Worm (Caenorhabditis elegans): ENCODE results near the gene F56H9.9.

The F56H9.9 gene

DNA sequence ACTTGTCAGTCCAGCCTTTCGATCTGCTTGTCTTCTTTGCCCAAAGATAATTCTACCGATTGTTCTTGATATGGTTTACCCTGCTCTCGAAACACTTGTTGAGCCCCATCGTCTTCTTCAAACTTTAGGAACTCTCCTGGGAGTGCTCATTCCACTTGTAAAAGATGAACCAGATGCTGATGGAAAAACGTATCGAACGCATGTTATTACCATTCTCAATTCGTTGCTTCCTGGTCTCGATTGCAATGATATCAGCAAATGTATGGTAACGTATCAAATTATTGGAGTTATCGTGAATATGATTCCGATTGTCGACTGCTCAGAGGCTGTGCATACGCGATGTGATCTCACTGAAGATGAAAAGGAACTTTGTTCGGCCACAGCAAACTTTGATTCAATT is 22.4 kb downstream of the F56H9.9 start:
- no peak for TF ChIP-seq pha-2 (tag; optimal IDR thresholded peaks at IDR 0.05)
- no peak for TF ChIP-seq hlh-30 (tag; optimal IDR thresholded peaks at IDR 0.05; ENCODE audit: insufficient read depth)
- TF ChIP-seq K02D7.2 (tag; optimal IDR thresholded peaks at IDR 0.05) = no peak
- no peak for TF ChIP-seq C08G9.2 (tag; optimal IDR thresholded peaks at IDR 0.05)
- TF ChIP-seq lin-11 (tag; optimal IDR thresholded peaks at IDR 0.05) = no peak

DNA sequence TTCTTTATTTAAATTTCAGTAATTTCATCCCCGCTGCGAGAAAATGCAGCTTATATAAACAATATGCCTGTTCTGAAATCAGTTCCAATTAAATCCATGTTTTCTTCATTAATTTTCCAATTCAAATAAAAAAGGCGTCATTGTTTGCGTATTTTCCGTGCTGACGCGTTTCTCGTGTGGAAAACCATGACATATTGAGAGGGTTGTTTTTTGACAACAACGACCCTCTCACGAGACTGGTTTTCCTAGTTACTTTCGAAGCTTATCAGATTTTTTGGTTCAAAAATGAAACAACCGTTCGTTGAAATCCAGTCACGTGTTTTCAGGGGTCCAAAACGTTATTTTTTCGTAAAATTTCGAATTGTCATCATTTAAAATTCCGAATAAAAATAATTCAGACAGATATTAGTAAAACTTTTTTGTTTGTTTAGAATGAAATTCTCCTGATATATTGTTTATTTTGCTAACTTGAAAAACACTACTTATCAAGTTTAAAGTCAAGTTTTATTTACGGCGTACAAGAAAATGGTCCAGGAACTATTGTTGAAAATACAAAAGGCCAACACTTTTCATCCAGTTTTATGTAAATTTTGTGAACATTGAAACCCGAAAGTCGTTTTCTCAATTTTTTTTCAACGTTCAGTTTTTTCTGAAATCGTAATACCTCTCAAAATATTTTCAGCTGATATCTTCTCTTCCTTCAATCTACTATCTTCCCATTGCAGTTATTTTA is 24.6 kb downstream of the F56H9.9 start, which contains the start of gene C14C10.5:
TSS of gene C14C10.5 (plus strand) at position 683 of the 733 bp plus-strand sequence.
- no peak for TF ChIP-seq npax-4 (tag; optimal IDR thresholded peaks at IDR 0.05)
- no peak for TF ChIP-seq F13H6.1 (tag; optimal IDR thresholded peaks at IDR 0.05)
- TF ChIP-seq unc-86 (tag; optimal IDR thresholded peaks at IDR 0.05) = no peak
- TF ChIP-seq K09A11.1 (tag; optimal IDR thresholded peaks at IDR 0.05; ENCODE audit: insufficient read depth) = no peak
- TF ChIP-seq ceh-19 (GFP tag; optimal IDR thresholded peaks at IDR 0.05) = no peak

DNA sequence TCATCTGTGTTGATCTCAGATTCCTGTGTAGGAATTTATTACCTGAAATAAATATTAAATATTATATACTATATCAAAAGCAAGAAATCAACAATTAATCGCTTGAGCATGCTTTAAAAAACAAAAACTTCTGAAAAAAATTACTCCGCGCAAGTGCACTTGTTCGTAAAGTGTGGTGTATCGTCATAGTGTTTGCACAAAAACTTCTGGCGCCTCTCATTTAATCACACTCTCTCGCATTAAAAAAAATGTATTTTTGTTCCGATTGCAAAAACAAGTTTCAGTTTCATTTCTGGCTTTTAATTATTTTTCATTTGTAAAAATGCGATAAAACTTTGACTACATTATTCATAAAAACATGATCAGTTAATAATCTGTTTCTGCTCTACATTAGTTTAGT is 25.2 kb downstream of the F56H9.9 start, which contains the start of the genes C14C10.10 and ril-2:
TSS of gene C14C10.10 (minus strand) at position 19 of the 400 bp plus-strand sequence.
TSS of gene ril-2 (minus strand) at position 48 of the 400 bp plus-strand sequence.
- TF ChIP-seq sdc-2 (tag; optimal IDR thresholded peaks at IDR 0.05) (no peak), pag-3 (tag; optimal IDR thresholded peaks at IDR 0.05; ENCODE audit: borderline replicate concordance) (no peak), gmeb-2 (tag; optimal IDR thresholded peaks at IDR 0.05) (no peak), tbx-2 (tag; optimal IDR thresholded peaks at IDR 0.05) (no peak), mec-3 (tag; optimal IDR thresholded peaks at IDR 0.05; ENCODE audit: borderline replicate concordance) (no peak)

DNA sequence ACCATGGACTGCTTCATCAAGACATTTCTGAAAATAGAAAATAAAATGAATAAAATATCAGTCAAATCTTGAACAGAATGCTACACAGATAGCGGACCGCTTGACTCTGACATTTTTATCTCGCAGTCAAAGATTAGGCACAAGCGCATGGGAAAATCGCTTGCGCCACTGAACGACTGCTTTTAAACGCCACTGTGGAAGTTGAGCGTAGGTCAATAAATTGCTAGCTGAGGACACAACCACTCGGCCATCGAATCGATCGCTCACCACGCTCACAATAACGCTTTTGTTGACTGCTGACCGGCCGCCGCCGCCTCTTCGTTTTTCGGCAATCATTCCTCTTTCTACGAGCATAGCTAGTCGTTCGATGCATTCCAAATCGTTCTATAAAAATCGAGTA is 27.5 kb downstream of the F56H9.9 start:
- peak; percentile 66 for TF ChIP-seq che-1 (tag; optimal IDR thresholded peaks at IDR 0.05)
- no peak for TF ChIP-seq hlh-30 (tag; optimal IDR thresholded peaks at IDR 0.05; ENCODE audit: insufficient read depth)
- no peak for TF ChIP-seq ceh-45 (GFP tag; IDR thresholded peaks at IDR 0.05)
- no peak for TF ChIP-seq pha-4 (tag; optimal IDR thresholded peaks at IDR 0.05)
- peak; percentile 48 for TF ChIP-seq pros-1 (tag; optimal IDR thresholded peaks at IDR 0.05)
- peak; percentile 63 for TF ChIP-seq syd-9 (tag; optimal IDR thresholded peaks at IDR 0.05)
- peak; percentile 52 for TF ChIP-seq dve-1 (tag; optimal IDR thresholded peaks at IDR 0.05)
- peak; percentile 37 for TF ChIP-seq odd-2 (tag; optimal IDR thresholded peaks at IDR 0.05)
- peak; percentile 35 for TF ChIP-seq C38D4.7 (GFP tag; optimal IDR thresholded peaks at IDR 0.05)
- peak; percentile 46 for TF ChIP-seq fax-1 (tag; optimal IDR thresholded peaks at IDR 0.05)
- TF ChIP-seq ahr-1 (tag; optimal IDR thresholded peaks at IDR 0.05) = no peak
- peak; percentile 67 for TF ChIP-seq C08G9.2 (tag; optimal IDR thresholded peaks at IDR 0.05)
- peak; percentile 31 for TF ChIP-seq hlh-8 (tag; optimal IDR thresholded peaks at IDR 0.05)
- TF ChIP-seq lim-6 (tag; optimal IDR thresholded peaks at IDR 0.05) = no peak
- peak; percentile 89 for TF ChIP-seq elt-2 (tag; optimal IDR thresholded peaks at IDR 0.05)
- TF ChIP-seq nhr-11 (tag; optimal IDR thresholded peaks at IDR 0.05) = no peak
- no peak for TF ChIP-seq dmd-4 (tag; optimal IDR thresholded peaks at IDR 0.05; ENCODE audit: borderline replicate concordance)
- TF ChIP-seq madf-2 (tag; optimal IDR thresholded peaks at IDR 0.05) = peak; percentile 24
- peak; percentile 42 for TF ChIP-seq pat-9 (tag; optimal IDR thresholded peaks at IDR 0.05)
- peak; percentile 23 for TF ChIP-seq npax-4 (tag; optimal IDR thresholded peaks at IDR 0.05)
- peak; percentile 68 for TF ChIP-seq ceh-14 (tag; optimal IDR thresholded peaks at IDR 0.05)
- TF ChIP-seq ceh-9 (tag; optimal IDR thresholded peaks at IDR 0.05) = no peak
- peak; percentile 38 for TF ChIP-seq tbx-7 (tag; optimal IDR thresholded peaks at IDR 0.05)
- TF ChIP-seq ama-1 (optimal IDR thresholded peaks at IDR 0.05) = no peak
- TF ChIP-seq pag-3 (tag; optimal IDR thresholded peaks at IDR 0.05; ENCODE audit: borderline replicate concordance) = no peak
- peak; percentile 54 for TF ChIP-seq ceh-31 (tag; optimal IDR thresholded peaks at IDR 0.05)
- peak; percentile 48 for TF ChIP-seq zip-5 (tag; optimal IDR thresholded peaks at IDR 0.05)
- no peak for TF ChIP-seq T23F11.4 (GFP tag; optimal IDR thresholded peaks at IDR 0.05)
- TF ChIP-seq Y22D7AL.16 (tag; optimal IDR thresholded peaks at IDR 0.05) = peak; percentile 40
- no peak for TF ChIP-seq ceh-22 (tag; optimal IDR thresholded peaks at IDR 0.05)
- peak; percentile 28 for TF ChIP-seq sdc-2 (tag; optimal IDR thresholded peaks at IDR 0.05)
- TF ChIP-seq nfya-1 (tag; optimal IDR thresholded peaks at IDR 0.05) = peak; percentile 49
- TF ChIP-seq eyg-1 (tag; optimal IDR thresholded peaks at IDR 0.05) = peak; percentile 60
- peak; percentile 64 for TF ChIP-seq gmeb-2 (tag; optimal IDR thresholded peaks at IDR 0.05)
- TF ChIP-seq hlh-6 (tag; optimal IDR thresholded peaks at IDR 0.05) = peak; percentile 82
- TF ChIP-seq ttx-3 (tag; optimal IDR thresholded peaks at IDR 0.05) = no peak
